Worm (Caenorhabditis elegans): ENCODE results near the gene nhr-13.

ce11 chrV:2151458-2151857 lies 40.8 kb upstream of the nhr-13 start, which contains the start of gene srbc-24:
- TF ChIP-seq ztf-11 (tag; optimal IDR thresholded peaks at IDR 0.05) (no peak), dmd-4 (tag; optimal IDR thresholded peaks at IDR 0.05) (no peak), mdl-1 (tag; optimal IDR thresholded peaks at IDR 0.05) (no peak)
